Fruit fly (Drosophila melanogaster) whole organism, prepupa: ENCODE measurements around the gene CG7246.

Experiments used
- CG3032 ChIP-seq: fragments of 200-800 bp; optimal IDR thresholded peaks from 2 replicates; lab custom pipeline; 2019; ENCODE audit warnings: missing biosample characterization, mild to moderate bottlenecking, missing genetic modification characterization, moderate library complexity
- net ChIP-seq: fragments of 200-800 bp; sonication (Bioruptor generic); optimal IDR thresholded peaks from 3 replicates; lab custom pipeline; 2016; ENCODE audit warnings: missing biosample characterization, missing genetic modification characterization

DNA sequence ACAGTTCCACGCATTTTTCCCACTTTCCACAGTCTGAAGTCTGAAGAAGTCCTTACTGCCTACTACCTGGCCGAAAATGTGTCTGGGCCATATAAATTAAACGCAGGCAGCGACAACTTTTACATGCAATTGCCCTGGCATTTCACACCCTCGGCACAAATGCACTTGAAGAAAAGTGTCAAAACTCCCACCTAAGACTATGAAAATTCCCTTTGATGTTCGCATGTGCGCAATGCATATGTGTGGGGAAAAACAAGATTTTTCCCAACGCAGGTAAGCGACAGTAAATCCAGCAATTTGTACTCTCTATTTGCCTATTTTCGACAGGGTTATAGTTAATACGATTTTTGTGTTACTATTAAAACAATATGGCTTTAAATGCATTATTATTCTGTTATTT lies 48.6 kb upstream of the CG7246 start:
- TF ChIP-seq CG3032 (tag; lab: Kevin White, UChicago): no peak
- no peak for TF ChIP-seq net (GFP tag; lab: Kevin White, UChicago)
